Fruit fly (Drosophila melanogaster) S2 (cell line): Measurements from ENCODE around the gene CG3306.

ENCODE experiments used
- CG8478 ChIP-seq: fragments of >200 bp; optimal IDR thresholded peaks from 2 replicates; lab custom pipeline; 2018
- CTCF ChIP-seq, 2 experiments: fragments of >200 bp; optimal IDR thresholded peaks; 2 replicates each; lab custom pipeline; 2018

- TF ChIP-seq CTCF (optimal IDR thresholded peaks at IDR 0.05; lab: Kevin White, UChicago) = no peak
- TF ChIP-seq CG8478 (lab: Kevin White, UChicago) = no peak
These were observed 2.6 kb upstream of the CG3306 start, which contains the start of gene CG3222 for dm6 chr3L:9598688-9599087.
